Worm (Caenorhabditis elegans): ENCODE results near the gene Y57G11C.23.

DNA sequence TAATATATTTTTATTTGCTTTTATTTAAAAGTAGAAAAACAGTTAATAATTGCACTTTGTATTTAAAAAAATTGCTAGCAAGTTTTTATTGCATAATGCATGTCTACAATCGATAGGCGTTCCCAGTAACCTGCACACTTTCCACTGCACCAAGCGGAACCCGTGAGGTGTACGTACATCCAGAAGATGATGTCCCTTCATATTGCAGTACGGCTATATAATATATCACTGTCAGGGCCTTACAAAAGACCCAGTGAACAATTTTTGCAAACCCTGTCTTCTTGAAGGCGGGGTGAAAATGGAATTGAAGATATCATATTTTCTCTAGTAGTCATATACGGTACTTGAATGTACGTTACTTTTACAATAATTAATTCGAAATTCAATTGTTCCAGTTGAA lies 2.2 kb upstream of the Y57G11C.23 start:
- TF ChIP-seq dao-5 (tag; optimal IDR thresholded peaks at IDR 0.05) (no peak), him-1 (tag; optimal IDR thresholded peaks at IDR 0.05) (no peak)
